Fruit fly (Drosophila melanogaster): ENCODE results near the gene CG15370.
A peak's percentile ranks its signal among the peaks of the same experiment; 100 is the strongest.

Gene CG15370

dm6 chrX:9232199-9232598 lies 7.0 kb downstream of the CG15370 start, which contains the start of gene CG12121:
CG12121 (minus strand) TSS chrX:9232378.
- TF ChIP-seq CG12768 (GFP tag; optimal IDR thresholded peaks at IDR 0.05) (no peak), CG14711 (tag; optimal IDR thresholded peaks at IDR 0.05) (peak; percentile 31), bab1 (GFP tag; optimal IDR thresholded peaks at IDR 0.05) (peak; percentile 65)

- TF ChIP-seq Clk (GFP tag; optimal IDR thresholded peaks at IDR 0.05) = no peak
- TF ChIP-seq CG14711 (tag; optimal IDR thresholded peaks at IDR 0.05) = no peak
- no peak for TF ChIP-seq cnc (optimal IDR thresholded peaks at IDR 0.05)
- TF ChIP-seq bab1 (GFP tag; optimal IDR thresholded peaks at IDR 0.05) = no peak
- no peak for TF ChIP-seq CG12768 (GFP tag; optimal IDR thresholded peaks at IDR 0.05)
- no peak for TF ChIP-seq CG11617 (GFP tag; optimal IDR thresholded peaks at IDR 0.05)
- TF ChIP-seq tj (GFP tag; optimal IDR thresholded peaks at IDR 0.05) = no peak
- TF ChIP-seq CG5204 (GFP tag; optimal IDR thresholded peaks at IDR 0.05) = no peak
- no peak for TF ChIP-seq Hr96 (GFP tag; optimal IDR thresholded peaks at IDR 0.05)
- no peak for TF ChIP-seq Mnt (GFP tag; optimal IDR thresholded peaks at IDR 0.05)
- no peak for TF ChIP-seq Crg-1 (GFP tag; optimal IDR thresholded peaks at IDR 0.05)
- TF ChIP-seq toe (GFP tag; optimal IDR thresholded peaks at IDR 0.05) = no peak
- TF ChIP-seq kay (GFP tag; ENCODE audit: borderline replicate concordance) = no peak
- TF ChIP-seq CG33017 (tag; optimal IDR thresholded peaks at IDR 0.05) = no peak
- no peak for TF ChIP-seq CG7045 (GFP tag; optimal IDR thresholded peaks at IDR 0.05)
- no peak for TF ChIP-seq CG7101 (tag; optimal IDR thresholded peaks at IDR 0.05)
- no peak for TF ChIP-seq ovo (GFP tag; optimal IDR thresholded peaks at IDR 0.05)
- no peak for TF ChIP-seq pad (GFP tag; optimal IDR thresholded peaks at IDR 0.05)
Observed at dm6 chrX:9236485-9236884, 11.2 kb downstream of the CG15370 start, which contains the start of gene Ir8a. Ir8a (minus strand) TSS chrX:9236585.

DNA sequence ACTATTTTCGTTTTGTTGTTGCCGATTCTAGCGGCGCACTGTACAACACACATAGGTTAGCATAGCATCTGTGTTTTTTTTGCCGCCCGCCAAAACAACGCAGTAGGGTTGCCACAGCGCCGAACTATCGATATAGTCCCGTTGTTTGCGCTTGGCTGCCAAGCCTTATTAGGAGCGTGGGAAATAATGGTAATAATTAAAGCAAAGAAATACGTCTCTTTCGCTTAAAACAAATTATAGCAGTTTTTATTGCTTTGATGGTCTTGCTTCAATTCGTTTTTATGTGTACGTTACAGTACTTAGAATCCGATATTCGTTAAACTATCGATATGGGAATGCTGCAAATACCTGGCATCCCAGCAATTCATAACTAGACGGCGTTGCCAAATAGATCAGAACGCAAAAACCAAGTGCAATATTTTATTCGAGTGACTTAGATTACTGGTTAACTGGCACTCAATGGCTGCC lies 18.2 kb downstream of the CG15370 start, which contains the start of the genes mxc and Larp7:
TSS of gene mxc (minus strand) at position 51 of the 468 bp plus-strand sequence.
TSS of gene Larp7 (plus strand) at position 401 of the 468 bp plus-strand sequence.
- TF ChIP-seq Clk (GFP tag; optimal IDR thresholded peaks at IDR 0.05) (no peak), CG7101 (tag; optimal IDR thresholded peaks at IDR 0.05) (peak; percentile 71), Hr96 (GFP tag; optimal IDR thresholded peaks at IDR 0.05) (peak; percentile 82), tj (GFP tag; optimal IDR thresholded peaks at IDR 0.05) (peak; percentile 53), CG12768 (GFP tag; optimal IDR thresholded peaks at IDR 0.05) (no peak), bab1 (GFP tag; optimal IDR thresholded peaks at IDR 0.05) (peak; percentile 84), CG7045 (GFP tag; optimal IDR thresholded peaks at IDR 0.05) (peak; percentile 30), kay (GFP tag; ENCODE audit: borderline replicate concordance) (no peak), pad (GFP tag; optimal IDR thresholded peaks at IDR 0.05) (peak; percentile 60), CG1620 (GFP tag; optimal IDR thresholded peaks at IDR 0.05) (peak; percentile 86), CG14711 (tag; optimal IDR thresholded peaks at IDR 0.05) (peak; percentile 90), CG11617 (GFP tag; optimal IDR thresholded peaks at IDR 0.05) (peak; percentile 79), cnc (optimal IDR thresholded peaks at IDR 0.05) (no peak), CG33017 (tag; optimal IDR thresholded peaks at IDR 0.05) (no peak), CG5204 (GFP tag; optimal IDR thresholded peaks at IDR 0.05) (no peak), cic (GFP tag; optimal IDR thresholded peaks at IDR 0.05) (no peak), Mnt (GFP tag; optimal IDR thresholded peaks at IDR 0.05) (peak; percentile 67), ovo (GFP tag; optimal IDR thresholded peaks at IDR 0.05) (peak; percentile 89), Crg-1 (GFP tag; optimal IDR thresholded peaks at IDR 0.05) (peak; percentile 84), toe (GFP tag; optimal IDR thresholded peaks at IDR 0.05) (peak; percentile 80)

DNA sequence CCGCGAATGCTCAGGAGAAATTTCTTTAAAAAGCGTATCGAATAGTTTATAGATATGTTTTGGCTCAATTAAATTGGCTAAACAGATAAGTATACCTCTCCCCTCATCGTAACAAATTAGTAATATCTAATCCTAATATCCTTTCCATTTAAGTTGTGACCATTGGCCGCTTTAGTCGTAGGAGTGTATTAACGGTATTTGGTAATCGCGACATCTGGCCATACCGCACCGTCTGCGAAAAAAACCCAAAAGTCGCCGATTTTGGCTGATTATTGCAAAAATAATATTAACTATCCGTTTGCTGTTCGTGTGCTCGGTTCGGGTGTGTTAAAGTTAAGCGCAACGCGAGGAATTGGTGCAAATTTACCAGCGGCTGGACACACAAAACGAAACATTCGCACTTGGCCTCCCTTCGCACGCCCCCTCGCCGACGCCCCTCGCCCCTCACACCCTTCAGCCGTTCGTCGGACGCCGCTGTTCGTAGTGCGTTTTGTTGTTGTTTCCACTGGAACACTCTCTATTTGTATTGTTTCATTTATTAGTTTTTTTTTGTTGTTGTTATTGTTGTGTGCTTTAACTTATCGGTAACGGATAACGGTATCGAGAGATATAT lies 22.0 kb downstream of the CG15370 start, which contains the start of the genes amx and Dsor1:
TSS of gene amx (minus strand) at position 166 of the 613 bp plus-strand sequence.
TSS of gene Dsor1 (plus strand) at position 172 of the 613 bp plus-strand sequence.
- TF ChIP-seq CG14711 (tag; optimal IDR thresholded peaks at IDR 0.05) = no peak
- TF ChIP-seq bab1 (GFP tag; optimal IDR thresholded peaks at IDR 0.05) = peak; percentile 26
- TF ChIP-seq ovo (GFP tag; optimal IDR thresholded peaks at IDR 0.05) = peak; percentile 32
- no peak for TF ChIP-seq Clk (GFP tag; optimal IDR thresholded peaks at IDR 0.05)
- TF ChIP-seq CG7101 (tag; optimal IDR thresholded peaks at IDR 0.05) = peak; percentile 24
- TF ChIP-seq tj (GFP tag; optimal IDR thresholded peaks at IDR 0.05) = peak; percentile 70

DNA sequence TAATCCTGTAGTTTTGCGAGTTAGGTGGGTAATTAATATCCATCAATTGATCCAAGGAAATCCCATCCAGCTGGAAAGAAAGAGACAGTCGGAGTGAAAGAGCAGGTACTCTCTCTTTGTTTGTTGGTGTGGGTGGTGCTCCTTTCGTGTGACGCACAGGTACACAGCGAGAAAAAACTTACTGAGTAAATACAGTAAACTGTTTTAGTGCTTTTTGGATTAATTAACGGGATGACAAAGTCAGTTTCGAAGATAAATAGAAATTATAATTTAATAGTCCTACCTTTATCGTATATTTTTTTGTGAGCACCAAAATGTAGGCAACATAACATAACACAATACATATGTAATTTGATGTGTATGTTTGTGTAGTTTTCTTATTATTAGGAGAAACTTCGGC lies 22.8 kb downstream of the CG15370 start:
- TF ChIP-seq Hr96 (GFP tag; optimal IDR thresholded peaks at IDR 0.05) (no peak), bab1 (GFP tag; optimal IDR thresholded peaks at IDR 0.05) (no peak), CG11617 (GFP tag; optimal IDR thresholded peaks at IDR 0.05) (no peak), CG5204 (GFP tag; optimal IDR thresholded peaks at IDR 0.05) (no peak), ovo (GFP tag; optimal IDR thresholded peaks at IDR 0.05) (no peak), CG33017 (tag; optimal IDR thresholded peaks at IDR 0.05) (no peak), CG14711 (tag; optimal IDR thresholded peaks at IDR 0.05) (no peak), toe (GFP tag; optimal IDR thresholded peaks at IDR 0.05) (no peak), CG7101 (tag; optimal IDR thresholded peaks at IDR 0.05) (no peak), CG7045 (GFP tag; optimal IDR thresholded peaks at IDR 0.05) (no peak), kay (GFP tag; ENCODE audit: borderline replicate concordance) (no peak), CG1620 (GFP tag; optimal IDR thresholded peaks at IDR 0.05) (no peak), Clk (GFP tag; optimal IDR thresholded peaks at IDR 0.05) (no peak), Mnt (GFP tag; optimal IDR thresholded peaks at IDR 0.05) (no peak), Crg-1 (GFP tag; optimal IDR thresholded peaks at IDR 0.05) (no peak), CG12768 (GFP tag; optimal IDR thresholded peaks at IDR 0.05) (no peak), cic (GFP tag; optimal IDR thresholded peaks at IDR 0.05) (no peak), cnc (optimal IDR thresholded peaks at IDR 0.05) (no peak), pad (GFP tag; optimal IDR thresholded peaks at IDR 0.05) (no peak)

All from whole organism, adult.